Fruit fly (Drosophila melanogaster) whole organism, pupa: ENCODE measurements around the gene rno.

Source experiments
- CG34367 ChIP-seq: fragments of 200-800 bp; sonication (Bioruptor generic); optimal IDR thresholded peaks from 2 replicates; lab custom pipeline; 2018; ENCODE audit warnings: missing biosample characterization, mild to moderate bottlenecking, missing genetic modification characterization
- CG8301 ChIP-seq: fragments of 200-800 bp; sonication (Bioruptor generic); optimal IDR thresholded peaks from 2 replicates; lab custom pipeline; 2018; ENCODE audit warnings: missing biosample characterization, mild to moderate bottlenecking, missing genetic modification characterization

- TF ChIP-seq CG34367 (no peak), CG8301 (tag; lab: Kevin White, UChicago) (no peak)
Observed at dm6 chr3L:175949-176348, 23.6 kb downstream of the rno start, which contains the start of gene CG7049.
